Worm (Caenorhabditis elegans) whole organism, L3 larva: Measurements from ENCODE around the gene F19B10.4.

ENCODE experiments used
- R02D3.7 ChIP-seq: fragments of 150-350 bp; optimal IDR thresholded peaks from 2 replicates; lab custom pipeline; 2014; ENCODE audit warnings: missing biosample characterization, missing genetic modification characterization
- ama-1 ChIP-seq: fragments of 150-350 bp; optimal IDR thresholded peaks from 2 replicates; lab custom pipeline; 2018
- fkh-10 ChIP-seq: sonication (generic microtip); optimal IDR thresholded peaks from 2 replicates; lab custom pipeline; 2017; ENCODE audit warnings: missing biosample characterization, missing genetic modification reagents, missing genetic modification characterization
- lin-15B ChIP-seq: fragments of 150-350 bp; optimal IDR thresholded peaks from 2 replicates; lab custom pipeline; 2014; ENCODE audit warnings: missing biosample characterization, missing genetic modification characterization
- mdl-1 ChIP-seq: fragments of 150-350 bp; optimal IDR thresholded peaks from 2 replicates; lab custom pipeline; 2014; ENCODE audit warnings: missing biosample characterization, missing genetic modification characterization
- nhr-43 ChIP-seq: sonication (generic microtip); optimal IDR thresholded peaks from 2 replicates; lab custom pipeline; 2016; ENCODE audit warnings: mild to moderate bottlenecking, missing genetic modification characterization, missing compliant biosample characterization; ENCODE audit not compliant: poor library complexity, severe bottlenecking
- nhr-77 ChIP-seq: fragments of 150-350 bp; optimal IDR thresholded peaks from 2 replicates; lab custom pipeline; 2014; ENCODE audit warnings: missing biosample characterization, missing genetic modification characterization
- pqm-1 ChIP-seq: fragments of 150-350 bp; optimal IDR thresholded peaks from 2 replicates; lab custom pipeline; 2017; ENCODE audit warnings: missing biosample characterization, missing genetic modification characterization, inconsistent platforms
- ztf-4 ChIP-seq: fragments of 150-350 bp; optimal IDR thresholded peaks from 2 replicates; lab custom pipeline; 2014; ENCODE audit warnings: missing biosample characterization, missing genetic modification characterization

DNA sequence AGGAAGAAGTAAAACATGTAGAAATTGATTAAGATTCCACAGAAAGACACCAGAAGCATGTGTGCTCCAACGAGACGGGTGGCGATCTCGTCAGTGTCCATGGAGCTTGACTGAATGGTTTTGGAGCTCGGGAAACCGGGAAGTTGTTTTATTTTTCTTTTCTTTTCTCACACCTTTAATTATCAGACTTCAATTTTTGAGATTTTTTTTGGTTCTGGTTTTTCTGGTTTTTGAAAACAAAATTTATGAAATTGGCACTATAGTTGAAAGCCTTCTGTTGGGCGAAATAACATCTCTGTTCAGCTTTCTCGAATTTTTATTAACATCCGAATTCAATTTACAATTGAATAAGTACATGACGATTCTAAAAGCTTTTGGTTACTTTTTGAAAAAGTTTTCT lies 39.7 kb downstream of the F19B10.4 start, which contains the start of gene srx-104:
- TF ChIP-seq pqm-1 (tag; lab: Kevin White, UChicago) = no peak
- no peak for TF ChIP-seq R02D3.7 (tag; lab: Kevin White, UChicago)
- no peak for TF ChIP-seq ama-1 (lab: Kevin White, UChicago)
- no peak for TF ChIP-seq ztf-4 (tag; lab: Kevin White, UChicago)
- TF ChIP-seq lin-15B (tag; lab: Kevin White, UChicago) = no peak
- no peak for TF ChIP-seq mdl-1 (tag; lab: Kevin White, UChicago)
- TF ChIP-seq nhr-77 (tag; lab: Kevin White, UChicago) = no peak
- TF ChIP-seq nhr-43 (tag; lab: Kevin White, UChicago) = no peak
- no peak for TF ChIP-seq fkh-10
